Worm (Caenorhabditis elegans) whole organism, L4 larva: ENCODE results near the gene tag-234.
"Not testable (repeated sequence)": the region's sequence is repeated elsewhere in the genome, so short reads cannot be mapped to it uniquely, and the experiment has no call there.

Experiments used
- ama-1 ChIP-seq: fragments of 150-350 bp; optimal IDR thresholded peaks from 2 replicates; lab custom pipeline; 2014; ENCODE audit warnings: inconsistent platforms, mixed read lengths
- mdt-29 ChIP-seq: fragments of 200-800 bp; sonication (Bioruptor generic); IDR thresholded peaks from 2 replicates; pipeline ENCODE4 v1.3.6; 2022; ENCODE audit warnings: missing genetic modification reagents, missing genetic modification characterization, missing compliant biosample characterization

ce11 chrII:5876511-5876910, 12.5 kb downstream of the tag-234 start, which contains the start of gene F55C12.2:
- not testable (repeated sequence) for TF ChIP-seq ama-1 (lab: Kevin White, UChicago); mdt-29 (GFP tag; lab: Robert Waterston, UW)
